Fruit fly (Drosophila melanogaster) whole organism, pupa: Measurements from ENCODE around the gene ph-d.

Source experiments
- CG10348 ChIP-seq: fragments of 200-800 bp; sonication (Bioruptor generic); IDR thresholded peaks from 2 replicates; pipeline ENCODE4 v1.3.6; 2022; ENCODE audit warnings: missing biosample characterization, missing genetic modification characterization
- CG12605 ChIP-seq: fragments of 200-800 bp; sonication (Bioruptor generic); IDR thresholded peaks from 2 replicates; pipeline ENCODE4 v1.3.6; 2022; ENCODE audit warnings: missing biosample characterization, missing genetic modification characterization
- CG13204 ChIP-seq: fragments of 200-800 bp; sonication (Bioruptor generic); optimal IDR thresholded peaks from 2 replicates; lab custom pipeline; 2018; ENCODE audit warnings: missing biosample characterization, mild to moderate bottlenecking, missing genetic modification characterization, moderate library complexity
- CG14655 ChIP-seq: fragments of 200-800 bp; sonication (Bioruptor generic); optimal IDR thresholded peaks from 3 replicates; lab custom pipeline; 2017; ENCODE audit warnings: mild to moderate bottlenecking, missing biosample characterization, missing genetic modification reagents, missing genetic modification characterization
- CG15710 ChIP-seq: fragments of 200-800 bp; sonication (Bioruptor generic); optimal IDR thresholded peaks from 2 replicates; lab custom pipeline; 2018; ENCODE audit warnings: missing biosample characterization, mild to moderate bottlenecking, missing genetic modification characterization, moderate library complexity
- CG17806 ChIP-seq: fragments of 200-800 bp; sonication (Bioruptor generic); optimal IDR thresholded peaks from 2 replicates; lab custom pipeline; 2018; ENCODE audit warnings: missing biosample characterization, mild to moderate bottlenecking, missing genetic modification characterization, moderate library complexity
- CG32121 ChIP-seq: fragments of 200-800 bp; sonication (Bioruptor generic); IDR thresholded peaks from 2 replicates; pipeline ENCODE4 v1.3.6; 2022; ENCODE audit warnings: missing biosample characterization, missing genetic modification characterization
- CG34367 ChIP-seq: fragments of 200-800 bp; sonication (Bioruptor generic); optimal IDR thresholded peaks from 2 replicates; lab custom pipeline; 2018; ENCODE audit warnings: missing biosample characterization, mild to moderate bottlenecking, missing genetic modification characterization
- CG4496 ChIP-seq: fragments of 200-800 bp; sonication (Bioruptor generic); IDR thresholded peaks from 3 replicates; pipeline ENCODE4 v1.3.6; 2022; ENCODE audit warnings: missing biosample characterization, missing genetic modification characterization
- CG8159 ChIP-seq: fragments of 200-800 bp; sonication (Bioruptor generic); optimal IDR thresholded peaks from 3 replicates; lab custom pipeline; 2018; ENCODE audit warnings: missing biosample characterization, mild to moderate bottlenecking, missing genetic modification characterization, moderate library complexity
- CG8301 ChIP-seq: fragments of 200-800 bp; sonication (Bioruptor generic); optimal IDR thresholded peaks from 2 replicates; lab custom pipeline; 2018; ENCODE audit warnings: missing biosample characterization, mild to moderate bottlenecking, missing genetic modification characterization
- CG9948 ChIP-seq: fragments of 200-800 bp; sonication (Bioruptor generic); optimal IDR thresholded peaks from 2 replicates; lab custom pipeline; 2018; ENCODE audit warnings: missing biosample characterization, mild to moderate bottlenecking, missing genetic modification characterization, moderate library complexity
- D1 ChIP-seq: fragments of 200-800 bp; sonication (Bioruptor generic); optimal IDR thresholded peaks from 2 replicates; lab custom pipeline; 2018; ENCODE audit warnings: missing biosample characterization, mild to moderate bottlenecking, missing genetic modification characterization, moderate library complexity
- EcR ChIP-seq: fragments of 200-800 bp; sonication (Bioruptor generic); optimal IDR thresholded peaks from 3 replicates; lab custom pipeline; 2019; ENCODE audit warnings: missing biosample characterization, missing genetic modification characterization, mild to moderate bottlenecking, moderate library complexity, missing genetic modification reagents
- Ets98B ChIP-seq: fragments of 200-800 bp; sonication (Bioruptor generic); IDR thresholded peaks from 2 replicates; pipeline ENCODE4 v1.3.6; 2022; ENCODE audit warnings: missing biosample characterization, missing genetic modification characterization
- Pif1A ChIP-seq: fragments of 200-800 bp; sonication (Bioruptor generic); optimal IDR thresholded peaks from 3 replicates; lab custom pipeline; 2016; ENCODE audit warnings: missing biosample characterization, missing genetic modification characterization
- Pif1B ChIP-seq: fragments of 200-800 bp; sonication (Bioruptor generic); optimal IDR thresholded peaks from 3 replicates; lab custom pipeline; 2016; ENCODE audit warnings: missing biosample characterization, missing genetic modification characterization
- Snoo ChIP-seq: fragments of 200-800 bp; sonication (Bioruptor generic); optimal IDR thresholded peaks from 3 replicates; lab custom pipeline; 2017; ENCODE audit warnings: missing biosample characterization, mild to moderate bottlenecking, missing genetic modification characterization, inconsistent platforms
- fd96Ca ChIP-seq: fragments of 200-800 bp; sonication (Bioruptor generic); IDR thresholded peaks from 3 replicates; pipeline ENCODE4 v1.3.6; 2022; ENCODE audit warnings: missing biosample characterization, missing genetic modification characterization
- gl ChIP-seq: fragments of 200-800 bp; sonication (Bioruptor generic); optimal IDR thresholded peaks from 2 replicates; lab custom pipeline; 2018; ENCODE audit warnings: missing biosample characterization, mild to moderate bottlenecking, missing genetic modification characterization
- rn ChIP-seq: fragments of 200-800 bp; sonication (Bioruptor generic); IDR thresholded peaks from 2 replicates; pipeline ENCODE4 v1.3.6; 2022; ENCODE audit warnings: missing biosample characterization, missing genetic modification characterization

ph-d gene

dm6 chrX:2089812-2090211 lies 33.3 kb downstream of the ph-d start:
- no peak for TF ChIP-seq CG9948 (tag; lab: Kevin White, UChicago)
- no peak for TF ChIP-seq D1 (tag; lab: Kevin White, UChicago)
- no peak for TF ChIP-seq CG17806 (tag; lab: Kevin White, UChicago)
- TF ChIP-seq Pif1A (GFP tag; lab: Kevin White, UChicago): no peak
- no peak for TF ChIP-seq CG15710 (tag; lab: Kevin White, UChicago)
- no peak for TF ChIP-seq CG13204
- peak; percentile 33 for TF ChIP-seq CG8159
- TF ChIP-seq CG8301 (tag; lab: Kevin White, UChicago): peak; percentile 31
- no peak for TF ChIP-seq Snoo (tag; lab: Kevin White, UChicago)
- TF ChIP-seq CG14655 (GFP tag; lab: Kevin White, UChicago): peak; percentile 35
- TF ChIP-seq, all 21 proteins: peak for 3

dm6 chrX:2088798-2089197 lies 34.3 kb downstream of the ph-d start:
- TF ChIP-seq CG9948 (tag; lab: Kevin White, UChicago): no peak
- no peak for TF ChIP-seq CG15710 (tag; lab: Kevin White, UChicago)
- 0 out of 2 replicates have a peak, but pooled peaks have one; percentile 7 for TF ChIP-seq Ets98B (GFP tag; lab: Robert Waterston, UW)
- TF ChIP-seq CG17806 (tag; lab: Kevin White, UChicago): no peak
- TF ChIP-seq Snoo (tag; lab: Kevin White, UChicago): no peak

- TF ChIP-seq Pif1B: peak; percentile 32
- TF ChIP-seq Pif1A (GFP tag; lab: Kevin White, UChicago): peak; percentile 56
- peak; percentile 75 for TF ChIP-seq CG12605 (GFP tag; lab: Robert Waterston, UW)
- TF ChIP-seq Ets98B (GFP tag; lab: Robert Waterston, UW): peak; percentile 89
- no peak for TF ChIP-seq gl (tag; lab: Kevin White, UChicago)
- TF ChIP-seq CG10348 (GFP tag; lab: Robert Waterston, UW): peak; percentile 59
- 0 out of 2 replicates have a peak, but pooled peaks have one; percentile 48 for TF ChIP-seq rn (GFP tag; lab: Robert Waterston, UW)
- peak; percentile 89 for TF ChIP-seq fd96Ca
- no peak for TF ChIP-seq CG13204
- TF ChIP-seq CG14655 (GFP tag; lab: Kevin White, UChicago): peak; percentile 74
- TF ChIP-seq CG8159: no peak
- peak; percentile 57 for TF ChIP-seq CG8301 (tag; lab: Kevin White, UChicago)
- peak; percentile 92 for TF ChIP-seq CG4496 (GFP tag; lab: Robert Waterston, UW)
- TF ChIP-seq CG9948 (tag; lab: Kevin White, UChicago): no peak
- no peak for TF ChIP-seq EcR (GFP tag; lab: Kevin White, UChicago)
- no peak for TF ChIP-seq Snoo (tag; lab: Kevin White, UChicago)
- no peak for TF ChIP-seq CG17806 (tag; lab: Kevin White, UChicago)
- peak; percentile 84 for TF ChIP-seq CG32121 (GFP tag; lab: Robert Waterston, UW)
- no peak for TF ChIP-seq D1 (tag; lab: Kevin White, UChicago)
- TF ChIP-seq CG34367 (tag; lab: Kevin White, UChicago): no peak
- TF ChIP-seq CG15710 (tag; lab: Kevin White, UChicago): no peak
Measured at dm6 chrX:2087501-2087900, 35.6 kb downstream of the ph-d start.

dm6 chrX:2083678-2084162 lies 39.4 kb downstream of the ph-d start:
- TF ChIP-seq gl (tag; lab: Kevin White, UChicago): peak; percentile 75
- peak; percentile 90 for TF ChIP-seq CG14655 (GFP tag; lab: Kevin White, UChicago)
- TF ChIP-seq CG4496 (GFP tag; lab: Robert Waterston, UW): peak; percentile 94
- TF ChIP-seq CG9948 (tag; lab: Kevin White, UChicago): peak; percentile 88
- peak; percentile 81 for TF ChIP-seq CG34367 (tag; lab: Kevin White, UChicago)
- peak; percentile 85 for TF ChIP-seq CG15710 (tag; lab: Kevin White, UChicago)
- TF ChIP-seq CG12605 (GFP tag; lab: Robert Waterston, UW): peak; percentile 87
- peak; percentile 93 for TF ChIP-seq EcR (GFP tag; lab: Kevin White, UChicago)
- peak; percentile 88 for TF ChIP-seq CG17806 (tag; lab: Kevin White, UChicago)
- TF ChIP-seq CG8159: peak; percentile 83
- peak; percentile 64 for TF ChIP-seq CG13204
- peak; percentile 76 for TF ChIP-seq CG10348 (GFP tag; lab: Robert Waterston, UW)
- TF ChIP-seq Snoo (tag; lab: Kevin White, UChicago): peak; percentile 85
- peak; percentile 96 for TF ChIP-seq fd96Ca
- TF ChIP-seq Ets98B (GFP tag; lab: Robert Waterston, UW): peak; percentile 94
- peak; percentile 86 for TF ChIP-seq rn (GFP tag; lab: Robert Waterston, UW)
- TF ChIP-seq CG32121 (GFP tag; lab: Robert Waterston, UW): peak; percentile 94
- peak; percentile 88 for TF ChIP-seq CG8301 (tag; lab: Kevin White, UChicago)
- peak; percentile 94 for TF ChIP-seq Pif1B
- TF ChIP-seq D1 (tag; lab: Kevin White, UChicago): peak; percentile 7
- TF ChIP-seq Pif1A (GFP tag; lab: Kevin White, UChicago): peak; percentile 94
- TF ChIP-seq, all 21 proteins: peak for 21

- peak; percentile 91 for TF ChIP-seq CG34367 (tag; lab: Kevin White, UChicago)
- peak; percentile 82 for TF ChIP-seq rn (GFP tag; lab: Robert Waterston, UW)
- TF ChIP-seq CG14655 (GFP tag; lab: Kevin White, UChicago): no peak
- TF ChIP-seq CG8159: peak; percentile 89
- TF ChIP-seq CG10348 (GFP tag; lab: Robert Waterston, UW): peak; percentile 86
- TF ChIP-seq Ets98B (GFP tag; lab: Robert Waterston, UW): peak; percentile 93
- peak; percentile 84 for TF ChIP-seq CG12605 (GFP tag; lab: Robert Waterston, UW)
- TF ChIP-seq gl (tag; lab: Kevin White, UChicago): peak; percentile 76
- peak; percentile 95 for TF ChIP-seq CG4496 (GFP tag; lab: Robert Waterston, UW)
- TF ChIP-seq fd96Ca: peak; percentile 95
- TF ChIP-seq EcR (GFP tag; lab: Kevin White, UChicago): no peak
- TF ChIP-seq Pif1A (GFP tag; lab: Kevin White, UChicago): peak; percentile 85
- TF ChIP-seq Pif1B: peak; percentile 82
- TF ChIP-seq Snoo (tag; lab: Kevin White, UChicago): peak; percentile 78
- TF ChIP-seq CG15710 (tag; lab: Kevin White, UChicago): peak; percentile 88
- TF ChIP-seq CG17806 (tag; lab: Kevin White, UChicago): peak; percentile 89
- TF ChIP-seq CG13204: peak; percentile 7
- peak; percentile 86 for TF ChIP-seq CG9948 (tag; lab: Kevin White, UChicago)
- TF ChIP-seq CG32121 (GFP tag; lab: Robert Waterston, UW): peak; percentile 92
- peak; percentile 87 for TF ChIP-seq CG8301 (tag; lab: Kevin White, UChicago)
- TF ChIP-seq D1 (tag; lab: Kevin White, UChicago): no peak
- TF ChIP-seq, all 21 proteins: peak for 18
Measured at dm6 chrX:2083109-2083508, 40.0 kb downstream of the ph-d start.
